Fruit fly (Drosophila melanogaster): ENCODE results near the gene Wnt10.

Wnt10 gene

DNA sequence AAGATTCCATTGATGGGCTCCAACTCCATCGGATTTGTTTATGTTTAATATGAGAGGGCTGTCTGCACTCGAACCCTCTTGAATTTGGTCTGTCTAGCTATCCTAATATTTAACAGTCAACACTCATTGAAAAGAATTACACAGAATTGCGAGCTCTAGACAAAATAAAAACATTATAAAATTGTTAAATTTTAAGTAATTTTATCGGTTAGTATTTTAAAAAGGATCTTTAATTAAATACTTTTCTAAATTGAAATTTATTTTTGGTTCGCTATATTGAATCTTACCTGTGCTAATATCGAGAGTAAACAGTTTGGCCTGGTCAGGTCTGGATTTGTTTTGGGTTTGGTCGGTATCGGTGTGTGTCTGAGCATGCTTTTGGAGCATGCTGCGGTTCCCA is 38.4 kb downstream of the Wnt10 start (continued):
- TF ChIP-seq Dfd (GFP tag; optimal IDR thresholded peaks at IDR 0.05) (no peak), CG10267 (tag; optimal IDR thresholded peaks at IDR 0.05) (peak; percentile 66), corto (GFP tag; optimal IDR thresholded peaks at IDR 0.05) (no peak), Hr39 (optimal IDR thresholded peaks at IDR 0.05) (no peak), chn (GFP tag; optimal IDR thresholded peaks at IDR 0.05) (peak; percentile 15), sr (GFP tag; IDR thresholded peaks at IDR 0.05) (no peak), Optix (GFP tag; IDR thresholded peaks at IDR 0.05) (no peak), CG1233 (GFP tag; optimal IDR thresholded peaks at IDR 0.05) (peak; percentile 46), mld (GFP tag; IDR thresholded peaks at IDR 0.05; ENCODE audit: partially characterized antibody) (no peak), CG31365 (tag; optimal IDR thresholded peaks at IDR 0.05) (no peak), cg (GFP tag; optimal IDR thresholded peaks at IDR 0.05) (no peak), salm (tag; optimal IDR thresholded peaks at IDR 0.05) (peak; percentile 57), CG6791 (GFP tag; IDR thresholded peaks at IDR 0.05; ENCODE audit: partially characterized antibody) (no peak), vvl (GFP tag; IDR thresholded peaks at IDR 0.05) (peak; percentile 93), CG5953 (GFP tag; IDR thresholded peaks at IDR 0.05) (no peak), MESR4 (GFP tag; optimal IDR thresholded peaks at IDR 0.05) (no peak), ranshi (GFP tag; IDR thresholded peaks at IDR 0.05) (peak; percentile 79), trem (tag; optimal IDR thresholded peaks at IDR 0.05) (peak; percentile 37), CG3281 (GFP tag; optimal IDR thresholded peaks at IDR 0.05) (peak; percentile 56), mam (GFP tag; optimal IDR thresholded peaks at IDR 0.05) (peak; percentile 45), Drgx (GFP tag; IDR thresholded peaks at IDR 0.05) (no peak), rib (GFP tag; IDR thresholded peaks at IDR 0.05) (peak; percentile 76; the same call in 1 of the 2 replicates), Bdp1 (GFP tag; optimal IDR thresholded peaks at IDR 0.05) (no peak), al (GFP tag; IDR thresholded peaks at IDR 0.05) (peak; percentile 47; the same call in 1 of the 2 replicates), CG17912 (GFP tag; optimal IDR thresholded peaks at IDR 0.05) (peak; percentile 13), CG11247 (GFP tag; IDR thresholded peaks at IDR 0.05) (peak; percentile 73; the same call in 1 of the 2 replicates), hth (optimal IDR thresholded peaks at IDR 0.05) (no peak), CG4730 (GFP tag; IDR thresholded peaks at IDR 0.05) (peak; percentile 64), row (GFP tag; IDR thresholded peaks at IDR 0.05) (peak; percentile 87), ERR (GFP tag; optimal IDR thresholded peaks at IDR 0.05) (no peak), CG30431 (GFP tag; optimal IDR thresholded peaks at IDR 0.05) (no peak), CG6254 (GFP tag; optimal IDR thresholded peaks at IDR 0.05) (peak; percentile 16), PHDP (tag; optimal IDR thresholded peaks at IDR 0.05) (peak; percentile 77), YL-1 (GFP tag; optimal IDR thresholded peaks at IDR 0.05) (no peak), Mes4 (GFP tag; optimal IDR thresholded peaks at IDR 0.05) (no peak), CG18619 (GFP tag; optimal IDR thresholded peaks at IDR 0.05) (peak; percentile 39), CG14860 (GFP tag; IDR thresholded peaks at IDR 0.05; ENCODE audit: partially characterized antibody) (no peak), CG9437 (GFP tag; optimal IDR thresholded peaks at IDR 0.05) (peak; percentile 35), E2f1 (GFP tag; IDR thresholded peaks at IDR 0.05) (peak; percentile 64), CG2129 (GFP tag; IDR thresholded peaks at IDR 0.05; ENCODE audit: partially characterized antibody) (no peak), CG3995 (GFP tag; optimal IDR thresholded peaks at IDR 0.05) (no peak), D19A (tag; optimal IDR thresholded peaks at IDR 0.05) (peak; percentile 60), Scr (GFP tag; IDR thresholded peaks at IDR 0.05; ENCODE audit: partially characterized antibody) (no peak), gcm (GFP tag; optimal IDR thresholded peaks at IDR 0.05) (peak; percentile 57), btn (GFP tag; optimal IDR thresholded peaks at IDR 0.05) (no peak), Adf1 (GFP tag; IDR thresholded peaks at IDR 0.05) (peak; percentile 58), pan (optimal IDR thresholded peaks at IDR 0.05) (no peak), pan (GFP tag; optimal IDR thresholded peaks at IDR 0.05 in 1 of 2, IDR thresholded peaks at IDR 0.05 in 1 of 2) (peak in 1 of 2 experiments; percentile 86), CG1602 (GFP tag; optimal IDR thresholded peaks at IDR 0.05) (peak; percentile 45), trh (GFP tag; optimal IDR thresholded peaks at IDR 0.05) (peak; percentile 20), CG34224 (GFP tag; IDR thresholded peaks at IDR 0.05; ENCODE audit: partially characterized antibody) (no peak), Awh (GFP tag; IDR thresholded peaks at IDR 0.05) (peak; percentile 65)
